Fruit fly (Drosophila melanogaster) whole organism, pupa: Measurements from ENCODE around the gene yem.
A peak's percentile ranks its signal among the peaks of the same experiment; 100 is the strongest.

Experiments
- CG32121 ChIP-seq: fragments of 200-800 bp; sonication (Bioruptor generic); IDR thresholded peaks from 2 replicates; pipeline ENCODE4 v1.3.6; 2022; ENCODE audit warnings: missing biosample characterization, missing genetic modification characterization
- CG34367 ChIP-seq: fragments of 200-800 bp; sonication (Bioruptor generic); optimal IDR thresholded peaks from 2 replicates; lab custom pipeline; 2018; ENCODE audit warnings: missing biosample characterization, mild to moderate bottlenecking, missing genetic modification characterization
- D1 ChIP-seq: fragments of 200-800 bp; sonication (Bioruptor generic); optimal IDR thresholded peaks from 2 replicates; lab custom pipeline; 2018; ENCODE audit warnings: missing biosample characterization, mild to moderate bottlenecking, missing genetic modification characterization, moderate library complexity
- EcR ChIP-seq: fragments of 200-800 bp; sonication (Bioruptor generic); optimal IDR thresholded peaks from 3 replicates; lab custom pipeline; 2019; ENCODE audit warnings: missing biosample characterization, missing genetic modification characterization, mild to moderate bottlenecking, moderate library complexity, missing genetic modification reagents
- Ets98B ChIP-seq: fragments of 200-800 bp; sonication (Bioruptor generic); IDR thresholded peaks from 2 replicates; pipeline ENCODE4 v1.3.6; 2022; ENCODE audit warnings: missing biosample characterization, missing genetic modification characterization
- Pif1A ChIP-seq: fragments of 200-800 bp; sonication (Bioruptor generic); optimal IDR thresholded peaks from 3 replicates; lab custom pipeline; 2016; ENCODE audit warnings: missing biosample characterization, missing genetic modification characterization

DNA sequence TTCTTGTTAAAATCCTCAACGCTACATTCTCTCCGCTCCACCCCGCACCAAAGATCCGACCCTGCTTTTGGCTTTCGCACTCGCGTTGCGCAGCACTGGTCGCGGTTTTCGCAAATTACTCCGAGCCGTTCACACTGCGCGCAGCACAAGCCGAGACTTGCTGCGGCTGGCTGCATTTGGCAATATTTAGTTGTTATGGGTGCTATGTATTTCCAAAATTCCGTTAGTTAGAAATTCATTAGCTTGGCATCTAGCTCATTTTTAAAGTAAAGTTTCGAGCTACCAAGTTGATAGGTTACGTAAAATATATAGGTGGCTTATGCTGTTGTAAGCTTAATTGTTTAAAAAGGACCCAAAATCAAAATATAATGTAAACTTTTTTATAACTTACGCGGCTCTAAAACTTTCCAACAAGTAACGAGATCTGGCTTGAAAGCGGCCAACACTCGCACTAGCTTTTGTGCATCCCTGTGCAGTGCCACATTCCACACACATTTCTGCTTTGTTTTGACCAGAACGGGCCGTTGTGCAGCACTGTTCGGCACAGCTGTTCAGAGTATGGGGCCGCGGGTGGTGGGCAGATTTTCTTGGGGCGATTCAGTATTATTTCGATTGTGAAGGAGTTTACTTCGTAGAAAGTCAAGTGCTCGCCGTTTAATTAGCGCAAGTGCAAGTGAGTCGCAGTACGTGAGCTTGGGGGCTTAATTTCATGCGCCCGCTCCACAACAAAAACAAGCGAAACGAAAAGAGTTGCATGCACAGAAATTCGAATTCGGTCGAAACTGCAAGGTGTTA, at the start of gene yem, which contains the start of gene Ctl2:
- peak; percentile 36 for TF ChIP-seq Ets98B (GFP tag; lab: Robert Waterston, UW)
- no peak for TF ChIP-seq D1 (tag; lab: Kevin White, UChicago)
- TF ChIP-seq CG32121 (GFP tag; lab: Robert Waterston, UW) = no peak
- TF ChIP-seq CG34367 (tag; lab: Kevin White, UChicago) = peak; percentile 17
- no peak for TF ChIP-seq Pif1A (GFP tag; lab: Kevin White, UChicago)
- no peak for TF ChIP-seq EcR (GFP tag; lab: Kevin White, UChicago)
